Worm (Caenorhabditis elegans) whole organism, L3 larva: ENCODE results near the gene lips-8.

Source experiments
- ZK546.5 ChIP-seq: sonication (generic microtip); optimal IDR thresholded peaks from 2 replicates; lab custom pipeline; 2017; ENCODE audit warnings: missing biosample characterization, missing genetic modification characterization
- aly-2 ChIP-seq: fragments of 150-350 bp; optimal IDR thresholded peaks from 2 replicates; lab custom pipeline; 2014; ENCODE audit warnings: missing biosample characterization, missing genetic modification characterization
- ama-1 ChIP-seq: fragments of 150-350 bp; optimal IDR thresholded peaks from 2 replicates; lab custom pipeline; 2018
- ceh-16 ChIP-seq: sonication (generic microtip); optimal IDR thresholded peaks from 2 replicates; lab custom pipeline; 2017; ENCODE audit warnings: missing biosample characterization, missing genetic modification characterization
- ceh-9 ChIP-seq: sonication (generic microtip); optimal IDR thresholded peaks from 2 replicates; lab custom pipeline; 2018; ENCODE audit warnings: missing biosample characterization, missing genetic modification characterization
- egl-27 ChIP-seq: sonication (generic microtip); optimal IDR thresholded peaks from 4 replicates; lab custom pipeline; 2017; ENCODE audit warnings: missing biosample characterization, missing genetic modification reagents, missing genetic modification characterization
- egl-5 ChIP-seq: fragments of 150-350 bp; optimal IDR thresholded peaks from 2 replicates; lab custom pipeline; 2017; ENCODE audit warnings: missing biosample characterization, missing genetic modification reagents, missing genetic modification characterization, inconsistent platforms
- elt-1 ChIP-seq: fragments of 150-350 bp; optimal IDR thresholded peaks from 2 replicates; lab custom pipeline; 2014; ENCODE audit warnings: missing biosample characterization, missing genetic modification characterization
- elt-2 ChIP-seq: sonication (generic microtip); optimal IDR thresholded peaks from 2 replicates; lab custom pipeline; 2016; ENCODE audit warnings: missing genetic modification reagents, mild to moderate bottlenecking, missing genetic modification characterization, missing compliant biosample characterization
- elt-3 ChIP-seq, 3 experiments: fragments of 150-350 bp in 1 of 3; sonication (generic microtip) in 2 of 3; optimal IDR thresholded peaks; 2 replicates in 2 of 3; 4 replicates in 1 of 3; lab custom pipeline; 2014 to 2017; ENCODE audit warnings: missing biosample characterization in 3 of 3, missing genetic modification characterization in 3 of 3
- eor-1 ChIP-seq, 2 experiments: fragments of 150-350 bp; optimal IDR thresholded peaks; 2 replicates each; lab custom pipeline; 2014 to 2018; ENCODE audit warnings: missing biosample characterization in 2 of 2, missing genetic modification characterization in 2 of 2
- fkh-10 ChIP-seq: sonication (generic microtip); optimal IDR thresholded peaks from 2 replicates; lab custom pipeline; 2017; ENCODE audit warnings: missing biosample characterization, missing genetic modification reagents, missing genetic modification characterization
- fkh-2 ChIP-seq: fragments of 150-350 bp; optimal IDR thresholded peaks from 2 replicates; lab custom pipeline; 2014; ENCODE audit warnings: missing biosample characterization, missing genetic modification reagents, missing genetic modification characterization
- fos-1 ChIP-seq: fragments of 150-350 bp; optimal IDR thresholded peaks from 2 replicates; lab custom pipeline; 2014; ENCODE audit warnings: missing biosample characterization, missing genetic modification characterization
- jun-1 ChIP-seq: fragments of 150-350 bp; optimal IDR thresholded peaks from 2 replicates; lab custom pipeline; 2014; ENCODE audit warnings: missing biosample characterization, missing genetic modification reagents, missing genetic modification characterization
- lin-15B ChIP-seq: fragments of 150-350 bp; optimal IDR thresholded peaks from 2 replicates; lab custom pipeline; 2014; ENCODE audit warnings: missing biosample characterization, missing genetic modification characterization
- lsy-12 ChIP-seq: sonication (generic microtip); optimal IDR thresholded peaks from 2 replicates; lab custom pipeline; 2016; ENCODE audit warnings: mild to moderate bottlenecking, missing genetic modification characterization, missing compliant biosample characterization
- mdl-1 ChIP-seq: fragments of 150-350 bp; optimal IDR thresholded peaks from 2 replicates; lab custom pipeline; 2014; ENCODE audit warnings: missing biosample characterization, missing genetic modification characterization
- mml-1 ChIP-seq: fragments of 150-350 bp; sonication (generic microtip); optimal IDR thresholded peaks from 3 replicates; lab custom pipeline; 2014; ENCODE audit warnings: missing biosample characterization, missing genetic modification characterization
- nfya-1 ChIP-seq: sonication (generic microtip); optimal IDR thresholded peaks from 2 replicates; lab custom pipeline; 2017; ENCODE audit warnings: missing genetic modification characterization, mild to moderate bottlenecking, missing compliant biosample characterization, antibody characterized with exemption, moderate library complexity; ENCODE audit not compliant: insufficient read depth
- nhr-11 ChIP-seq: fragments of 150-350 bp; optimal IDR thresholded peaks from 2 replicates; lab custom pipeline; 2014; ENCODE audit warnings: missing biosample characterization, missing genetic modification characterization
- nhr-12 ChIP-seq: fragments of 150-350 bp; optimal IDR thresholded peaks from 2 replicates; lab custom pipeline; 2014; ENCODE audit warnings: missing biosample characterization, missing genetic modification characterization
- nhr-23 ChIP-seq: fragments of 150-350 bp; optimal IDR thresholded peaks from 2 replicates; lab custom pipeline; 2014; ENCODE audit warnings: missing biosample characterization, missing genetic modification reagents, missing genetic modification characterization
- nhr-43 ChIP-seq: sonication (generic microtip); optimal IDR thresholded peaks from 2 replicates; lab custom pipeline; 2016; ENCODE audit warnings: mild to moderate bottlenecking, missing genetic modification characterization, missing compliant biosample characterization; ENCODE audit not compliant: poor library complexity, severe bottlenecking
- nhr-67 ChIP-seq: fragments of 150-350 bp; optimal IDR thresholded peaks from 2 replicates; lab custom pipeline; 2014; ENCODE audit warnings: missing biosample characterization, missing genetic modification characterization
- nhr-76 ChIP-seq: fragments of 150-350 bp; sonication (generic microtip); optimal IDR thresholded peaks from 5 replicates; lab custom pipeline; 2014; ENCODE audit warnings: missing biosample characterization, missing genetic modification characterization
- pha-4 ChIP-seq: fragments of 150-350 bp; optimal IDR thresholded peaks from 2 replicates; lab custom pipeline; 2014; ENCODE audit warnings: missing biosample characterization, missing genetic modification reagents, missing genetic modification characterization
- pqm-1 ChIP-seq: fragments of 150-350 bp; optimal IDR thresholded peaks from 2 replicates; lab custom pipeline; 2017; ENCODE audit warnings: missing biosample characterization, missing genetic modification characterization, inconsistent platforms
- sea-2 ChIP-seq: fragments of 150-350 bp; sonication (generic microtip); optimal IDR thresholded peaks from 4 replicates; lab custom pipeline; 2014; ENCODE audit warnings: missing biosample characterization, missing genetic modification reagents, missing genetic modification characterization
- snpc-4 ChIP-seq: fragments of 150-350 bp; optimal IDR thresholded peaks from 2 replicates; lab custom pipeline; 2014; ENCODE audit warnings: missing biosample characterization, missing genetic modification characterization
- zag-1 ChIP-seq: fragments of 150-350 bp; optimal IDR thresholded peaks from 2 replicates; lab custom pipeline; 2014; ENCODE audit warnings: missing biosample characterization, missing genetic modification characterization
- ztf-11 ChIP-seq: fragments of 150-350 bp; optimal IDR thresholded peaks from 2 replicates; lab custom pipeline; 2014; ENCODE audit warnings: missing biosample characterization, missing genetic modification characterization
- ztf-4 ChIP-seq: fragments of 150-350 bp; optimal IDR thresholded peaks from 2 replicates; lab custom pipeline; 2014; ENCODE audit warnings: missing biosample characterization, missing genetic modification characterization

lips-8 gene

ce11 chrX:14929512-14929911 is 31.2 kb downstream of the lips-8 start:
- TF ChIP-seq nhr-43 (tag; lab: Kevin White, UChicago) (no peak), lin-15B (tag; lab: Kevin White, UChicago) (no peak), elt-1 (tag; lab: Kevin White, UChicago) (no peak), aly-2 (no peak), fkh-2 (tag; lab: Kevin White, UChicago) (no peak), mdl-1 (tag; lab: Kevin White, UChicago) (no peak), pha-4 (no peak), fos-1 (tag; lab: Kevin White, UChicago) (no peak), nhr-12 (tag; lab: Kevin White, UChicago) (no peak), eor-1 (tag; optimal IDR thresholded peaks at IDR 0.05; lab: Kevin White, UChicago) (no peak), sea-2 (no peak), nhr-11 (tag; lab: Kevin White, UChicago) (no peak), ztf-4 (tag; lab: Kevin White, UChicago) (no peak), ztf-11 (no peak), nhr-23 (no peak), mml-1 (tag; lab: Kevin White, UChicago) (no peak), egl-27 (tag; lab: Kevin White, UChicago) (no peak)

ce11 chrX:14931443-14931842 is 33.1 kb downstream of the lips-8 start:
- TF ChIP-seq nfya-1 (tag; lab: Kevin White, UChicago) (no peak), snpc-4 (tag; lab: Kevin White, UChicago) (peak; percentile 1), pha-4 (no peak), ceh-16 (no peak)
- TF ChIP-seq, all 47 proteins: peak for 1

ce11 chrX:14938188-14938587 is 39.9 kb downstream of the lips-8 start:
- no peak for TF ChIP-seq mdl-1 (tag; lab: Kevin White, UChicago)
- peak; percentile 80 for TF ChIP-seq snpc-4 (tag; lab: Kevin White, UChicago)

- TF ChIP-seq fkh-10 (GFP tag; lab: Kevin White, UChicago) (no peak), elt-1 (tag; lab: Kevin White, UChicago) (no peak), eor-1 (tag; optimal IDR thresholded peaks at IDR 0.05; lab: Kevin White, UChicago) (no peak), ceh-9 (tag; lab: Kevin White, UChicago) (no peak), egl-5 (no peak), mdl-1 (tag; lab: Kevin White, UChicago) (no peak), mml-1 (tag; lab: Kevin White, UChicago) (no peak), nhr-67 (tag; lab: Kevin White, UChicago) (no peak), elt-3 (tag; optimal IDR thresholded peaks at IDR 0.05; lab: Kevin White, UChicago) (no peak), ZK546.5 (tag; lab: Kevin White, UChicago) (no peak), pha-4 (no peak), zag-1 (no peak), lsy-12 (tag; lab: Kevin White, UChicago) (no peak), jun-1 (tag; lab: Kevin White, UChicago) (no peak)
Measured at ce11 chrX:14946217-14946463, 47.8 kb downstream of the lips-8 start, which contains the start of gene mrp-5. mrp-5 (minus strand) TSS chrX:14946317.

ce11 chrX:14946464-14947354 is 48.4 kb downstream of the lips-8 start:
- peak; percentile 77 for TF ChIP-seq lin-15B (tag; lab: Kevin White, UChicago)
- TF ChIP-seq nhr-76 (tag; lab: Kevin White, UChicago), result no peak
- TF ChIP-seq nhr-43 (tag; lab: Kevin White, UChicago), result peak; percentile 20
- peak; percentile 99 for TF ChIP-seq elt-2 (tag; lab: Kevin White, UChicago)
- peak; percentile 73 for TF ChIP-seq egl-5
- peak; percentile 52 for TF ChIP-seq jun-1 (tag; lab: Kevin White, UChicago)
- peak; percentile 94 for TF ChIP-seq pqm-1 (tag; lab: Kevin White, UChicago)
- no peak for TF ChIP-seq mdl-1 (tag; lab: Kevin White, UChicago)
- peak; percentile 45 for TF ChIP-seq pha-4
- TF ChIP-seq nfya-1 (tag; lab: Kevin White, UChicago), result peak; percentile 30
- peak; percentile 2 for TF ChIP-seq snpc-4 (tag; lab: Kevin White, UChicago)
- TF ChIP-seq ama-1 (lab: Kevin White, UChicago), result no peak
- TF ChIP-seq, all 47 proteins: peak for 9
